Fruit fly (Drosophila melanogaster): ENCODE results near the gene aly.

Gene aly

DNA sequence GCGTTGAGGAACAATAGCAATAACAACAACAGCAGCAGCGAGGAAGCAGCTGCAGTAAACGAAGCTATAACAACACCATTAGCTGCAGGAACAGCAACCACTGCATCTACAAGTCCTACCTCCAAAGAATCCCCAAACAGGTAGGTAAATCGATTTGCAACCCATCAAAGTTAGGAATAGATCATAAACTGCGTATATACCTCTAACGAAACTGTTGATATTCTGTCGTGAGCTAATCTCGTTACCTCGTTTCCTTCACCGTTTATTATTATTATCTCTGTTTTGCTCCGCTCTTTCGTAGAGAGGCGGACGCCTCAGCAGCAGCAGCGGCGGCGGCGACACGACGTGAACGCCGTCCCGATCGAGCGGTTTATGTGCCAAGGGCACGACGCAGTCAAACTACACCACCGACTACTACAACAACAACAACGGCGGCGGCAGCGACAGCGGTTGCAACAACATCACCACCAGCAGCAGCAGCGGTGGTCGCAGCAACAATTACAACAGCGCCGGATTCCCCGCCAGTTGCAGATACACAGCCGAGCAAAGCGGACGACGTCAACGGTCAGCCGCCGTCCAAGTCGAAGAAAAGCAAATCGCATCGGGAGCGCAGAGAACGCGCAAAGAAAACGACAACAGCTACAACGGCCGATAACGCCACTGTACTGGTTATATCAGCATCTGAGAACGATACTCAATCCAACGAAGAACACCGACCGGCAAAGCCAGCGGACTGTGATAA lies 11.7 kb upstream of the aly start (continued):
- peak; percentile 11 for TF ChIP-seq cg (GFP tag; optimal IDR thresholded peaks at IDR 0.05)
- TF ChIP-seq CG3163 (GFP tag; optimal IDR thresholded peaks at IDR 0.05), result no peak
- TF ChIP-seq NfI (GFP tag; optimal IDR thresholded peaks at IDR 0.05), result no peak
- no peak for TF ChIP-seq Eip74EF (GFP tag; optimal IDR thresholded peaks at IDR 0.05)
- TF ChIP-seq eyg (GFP tag; optimal IDR thresholded peaks at IDR 0.05), result no peak
- no peak for TF ChIP-seq yki (optimal IDR thresholded peaks at IDR 0.05)
- TF ChIP-seq CkIIα-i1 (GFP tag; IDR thresholded peaks at IDR 0.05), result no peak
- peak; percentile 21 for TF ChIP-seq CG7987 (GFP tag; optimal IDR thresholded peaks at IDR 0.05)
- TF ChIP-seq CG11504 (tag; optimal IDR thresholded peaks at IDR 0.05), result peak; percentile 47
- TF ChIP-seq vvl (GFP tag; IDR thresholded peaks at IDR 0.05), result peak; percentile 50; the same call in 1 of the 2 replicates
- TF ChIP-seq Drgx (GFP tag; IDR thresholded peaks at IDR 0.05), result peak; percentile 56
- no peak for TF ChIP-seq Abd-B (GFP tag; optimal IDR thresholded peaks at IDR 0.05)
- no peak for TF ChIP-seq pzg (GFP tag; optimal IDR thresholded peaks at IDR 0.05)
- no peak for TF ChIP-seq ac (GFP tag; optimal IDR thresholded peaks at IDR 0.05)
- TF ChIP-seq ash1 (GFP tag; optimal IDR thresholded peaks at IDR 0.05), result no peak
- TF ChIP-seq salm (tag; optimal IDR thresholded peaks at IDR 0.05), result no peak
- TF ChIP-seq ftz-f1 (GFP tag; optimal IDR thresholded peaks at IDR 0.05), result peak; percentile 89
- TF ChIP-seq CG6689 (GFP tag; IDR thresholded peaks at IDR 0.05), result no peak
- no peak for TF ChIP-seq esg (GFP tag; conservative IDR thresholded peaks at IDR 0.05)
- no peak for TF ChIP-seq CG12155 (GFP tag; optimal IDR thresholded peaks at IDR 0.05)
- TF ChIP-seq Bdp1 (GFP tag; optimal IDR thresholded peaks at IDR 0.05), result no peak
- no peak for TF ChIP-seq Mrtf (GFP tag; IDR thresholded peaks at IDR 0.05)
- no peak for TF ChIP-seq Ptx1 (GFP tag; IDR thresholded peaks at IDR 0.05)
- TF ChIP-seq Dref (GFP tag; IDR thresholded peaks at IDR 0.05), result no peak
- no peak for TF ChIP-seq dati (GFP tag; IDR thresholded peaks at IDR 0.05)
- TF ChIP-seq B-H2 (GFP tag; optimal IDR thresholded peaks at IDR 0.05), result no peak
- no peak for TF ChIP-seq CG14860 (GFP tag; IDR thresholded peaks at IDR 0.05; ENCODE audit: partially characterized antibody)
- TF ChIP-seq bcd (GFP tag; optimal IDR thresholded peaks at IDR 0.05), result no peak
- no peak for TF ChIP-seq CG15514 (GFP tag; optimal IDR thresholded peaks at IDR 0.05)
- no peak for TF ChIP-seq PHDP (tag; optimal IDR thresholded peaks at IDR 0.05)
- no peak for TF ChIP-seq CG12744 (GFP tag; optimal IDR thresholded peaks at IDR 0.05)
- TF ChIP-seq tx (GFP tag; optimal IDR thresholded peaks at IDR 0.05), result no peak
- TF ChIP-seq NC2β (GFP tag; optimal IDR thresholded peaks at IDR 0.05), result no peak
- no peak for TF ChIP-seq CG2875 (GFP tag; optimal IDR thresholded peaks at IDR 0.05)
- TF ChIP-seq E2f1 (GFP tag; IDR thresholded peaks at IDR 0.05), result no peak; the same call in 1 of the 2 replicates
- peak; percentile 1 for TF ChIP-seq CG13296 (GFP tag; optimal IDR thresholded peaks at IDR 0.05)
- TF ChIP-seq Usf (GFP tag; optimal IDR thresholded peaks at IDR 0.05), result no peak
- no peak for TF ChIP-seq Lim3 (GFP tag; IDR thresholded peaks at IDR 0.05)
- TF ChIP-seq seq (GFP tag; IDR thresholded peaks at IDR 0.05), result no peak
- TF ChIP-seq wdn (GFP tag; IDR thresholded peaks at IDR 0.05), result no peak
- TF ChIP-seq NC2α (GFP tag; optimal IDR thresholded peaks at IDR 0.05), result no peak
- peak; percentile 64 for TF ChIP-seq Kr (GFP tag; optimal IDR thresholded peaks at IDR 0.05)
- TF ChIP-seq Scr (GFP tag; IDR thresholded peaks at IDR 0.05; ENCODE audit: partially characterized antibody), result peak; percentile 40; the same call in 1 of the 2 replicates
- no peak for TF ChIP-seq CG7357 (GFP tag; IDR thresholded peaks at IDR 0.05)
- no peak for TF ChIP-seq CG7745 (tag; optimal IDR thresholded peaks at IDR 0.05)
- no peak for TF ChIP-seq Atf3 (GFP tag; optimal IDR thresholded peaks at IDR 0.05)
- no peak for TF ChIP-seq Sry-δ (GFP tag; optimal IDR thresholded peaks at IDR 0.05)
- TF ChIP-seq Dip3 (GFP tag; optimal IDR thresholded peaks at IDR 0.05), result no peak
- TF ChIP-seq onecut (GFP tag; IDR thresholded peaks at IDR 0.05), result peak; percentile 73
- TF ChIP-seq CG32772 (GFP tag; IDR thresholded peaks at IDR 0.05), result no peak
- no peak for TF ChIP-seq Fer2 (tag; optimal IDR thresholded peaks at IDR 0.05)

Measured in whole organism, embryonic.